Fruit fly (Drosophila melanogaster): ENCODE data around the gene Bcs1.

DNA sequence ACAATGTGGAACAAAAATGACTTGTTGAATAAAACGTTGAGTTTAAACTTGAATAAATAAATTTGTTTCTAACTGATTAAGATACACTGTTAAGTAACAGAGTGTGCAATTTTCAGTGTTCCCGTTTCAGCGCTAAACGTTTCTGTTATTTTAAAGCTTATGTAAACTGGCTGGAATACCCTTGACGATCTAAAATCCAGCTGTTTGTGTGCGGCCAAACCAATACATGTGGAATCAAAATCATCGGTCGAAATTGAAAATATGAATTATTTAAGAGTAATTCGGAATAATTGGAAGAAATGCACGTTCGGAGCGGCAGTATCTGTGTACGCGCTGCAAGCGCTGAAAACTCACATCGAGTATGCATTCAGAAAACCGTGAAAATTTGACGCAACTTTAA is 47.4 kb downstream of the Bcs1 start, which contains the start of gene Mulk:
- TF ChIP-seq CG8478 (optimal IDR thresholded peaks at IDR 0.05) (no peak), CTCF (optimal IDR thresholded peaks at IDR 0.05) (no peak)
